Fruit fly (Drosophila melanogaster): ENCODE results near the gene Ibf2.

Ibf2 gene

dm6 chr3R:9246366-9246765, 11.9 kb downstream of the Ibf2 start, which contains the start of gene CG8420 (continued):
- TF ChIP-seq CG1024 (GFP tag; IDR thresholded peaks at IDR 0.05) (no peak), CG10543 (GFP tag; optimal IDR thresholded peaks at IDR 0.05) (no peak), wor (GFP tag; IDR thresholded peaks at IDR 0.05) (no peak), B-H2 (GFP tag; optimal IDR thresholded peaks at IDR 0.05) (no peak), h (optimal IDR thresholded peaks at IDR 0.05) (no peak), chn (GFP tag; optimal IDR thresholded peaks at IDR 0.05) (no peak), CG6689 (GFP tag; IDR thresholded peaks at IDR 0.05) (0 out of 2 replicates have a peak, but pooled peaks have one; percentile 13), YL-1 (GFP tag; optimal IDR thresholded peaks at IDR 0.05) (no peak), dmrt11E (tag; optimal IDR thresholded peaks at IDR 0.05) (no peak), CG2889 (GFP tag; IDR thresholded peaks at IDR 0.05) (no peak), Six4 (GFP tag; optimal IDR thresholded peaks at IDR 0.05) (no peak), ci (GFP tag; IDR thresholded peaks at IDR 0.05) (no peak), nmo (GFP tag; optimal IDR thresholded peaks at IDR 0.05) (peak; percentile 3), CG7745 (tag; optimal IDR thresholded peaks at IDR 0.05) (peak; percentile 52), ERR (GFP tag; optimal IDR thresholded peaks at IDR 0.05) (no peak), lola (GFP tag; optimal IDR thresholded peaks at IDR 0.05) (peak in 1 of 3 experiments; percentile 59), dimm (GFP tag; IDR thresholded peaks at IDR 0.05) (no peak)

dm6 chr3R:9245576-9246200, 12.6 kb downstream of the Ibf2 start, which contains the start of gene Vps15:
Gene Vps15 (minus strand): TSS chr3R:9245869.
- TF ChIP-seq bbx (GFP tag; IDR thresholded peaks at IDR 0.05; ENCODE audit: partially characterized antibody) (peak; percentile 73), CrebB (tag; optimal IDR thresholded peaks at IDR 0.05) (peak; percentile 69), Doc2 (GFP tag; IDR thresholded peaks at IDR 0.05) (no peak), CG13123 (GFP tag; optimal IDR thresholded peaks at IDR 0.05) (peak; percentile 58), Xrp1 (GFP tag; IDR thresholded peaks at IDR 0.05) (peak; percentile 85), HmgD (GFP tag; optimal IDR thresholded peaks at IDR 0.05) (no peak), CG3065 (GFP tag; optimal IDR thresholded peaks at IDR 0.05) (peak; percentile 54), CG11247 (GFP tag; IDR thresholded peaks at IDR 0.05) (peak; percentile 57), bigmax (GFP tag; optimal IDR thresholded peaks at IDR 0.05) (no peak), tio (GFP tag; optimal IDR thresholded peaks at IDR 0.05) (no peak), CG9727 (GFP tag; optimal IDR thresholded peaks at IDR 0.05) (peak; percentile 72), CG6765 (GFP tag; optimal IDR thresholded peaks at IDR 0.05) (peak; percentile 47), CG17568 (GFP tag; optimal IDR thresholded peaks at IDR 0.05) (peak; percentile 61), CG12942 (GFP tag; optimal IDR thresholded peaks at IDR 0.05) (peak; percentile 53), CG10209 (GFP tag; optimal IDR thresholded peaks at IDR 0.05) (peak; percentile 58), Scr (GFP tag; IDR thresholded peaks at IDR 0.05; ENCODE audit: partially characterized antibody) (peak; percentile 91), CG10543 (GFP tag; optimal IDR thresholded peaks at IDR 0.05) (peak; percentile 78), Six4 (GFP tag; optimal IDR thresholded peaks at IDR 0.05) (peak; percentile 69), dimm (GFP tag; IDR thresholded peaks at IDR 0.05) (no peak), ato (GFP tag; IDR thresholded peaks at IDR 0.05; ENCODE audit: partially characterized antibody) (no peak; the same call in 1 of the 2 replicates), sna (GFP tag; IDR thresholded peaks at IDR 0.05; ENCODE audit: partially characterized antibody) (peak; percentile 94), row (GFP tag; IDR thresholded peaks at IDR 0.05) (peak; percentile 89), CG11696 (GFP tag; IDR thresholded peaks at IDR 0.05) (0 out of 2 replicates have a peak, but pooled peaks have one; percentile 25), prd (optimal IDR thresholded peaks at IDR 0.05) (no peak), prd (GFP tag; IDR thresholded peaks at IDR 0.05) (peak; percentile 72), CG6854 (GFP tag; optimal IDR thresholded peaks at IDR 0.05) (no peak), vfl (GFP tag; optimal IDR thresholded peaks at IDR 0.05) (no peak), z (GFP tag; IDR thresholded peaks at IDR 0.05) (no peak), kay (GFP tag; optimal IDR thresholded peaks at IDR 0.05) (peak; percentile 63), MESR4 (GFP tag; optimal IDR thresholded peaks at IDR 0.05) (peak; percentile 73), YL-1 (GFP tag; optimal IDR thresholded peaks at IDR 0.05) (peak; percentile 32), NfI (GFP tag; optimal IDR thresholded peaks at IDR 0.05) (peak; percentile 73), CG7745 (tag; optimal IDR thresholded peaks at IDR 0.05) (no peak), CG5180 (GFP tag; optimal IDR thresholded peaks at IDR 0.05) (peak; percentile 61), Abd-B (GFP tag; optimal IDR thresholded peaks at IDR 0.05) (peak; percentile 76), sqz (GFP tag; optimal IDR thresholded peaks at IDR 0.05) (no peak), Mad (GFP tag; optimal IDR thresholded peaks at IDR 0.05) (peak; percentile 48)

All from whole organism, embryonic.